Fruit fly (Drosophila melanogaster) whole organism, embryonic: ENCODE data around the gene scny.

Source experiments
- CG11695 ChIP-seq: fragments of 200-800 bp; sonication (Bioruptor generic); IDR thresholded peaks from 3 replicates; pipeline ENCODE4 v1.3.6; 2022; ENCODE audit warnings: missing biosample characterization, missing genetic modification characterization
- CG12155 ChIP-seq: fragments of 200-800 bp; sonication (Bioruptor generic); optimal IDR thresholded peaks from 3 replicates; lab custom pipeline; 2016; ENCODE audit warnings: missing biosample characterization, missing genetic modification characterization
- CG12236 ChIP-seq: fragments of 200-800 bp; sonication (Bioruptor generic); optimal IDR thresholded peaks from 2 replicates; lab custom pipeline; 2016; ENCODE audit warnings: missing biosample characterization, missing genetic modification characterization
- CG13894 ChIP-seq: fragments of 200-800 bp; sonication (Bioruptor generic); optimal IDR thresholded peaks from 3 replicates; lab custom pipeline; 2018; ENCODE audit warnings: missing biosample characterization, mild to moderate bottlenecking, missing genetic modification characterization, moderate library complexity
- CG14965 ChIP-seq: fragments of 200-800 bp; sonication (Bioruptor generic); optimal IDR thresholded peaks from 2 replicates; lab custom pipeline; 2016; ENCODE audit warnings: missing biosample characterization, missing genetic modification characterization, borderline replicate concordance
- CG15696 ChIP-seq: fragments of 200-800 bp; sonication (Bioruptor generic); optimal IDR thresholded peaks from 2 replicates; lab custom pipeline; 2019; ENCODE audit warnings: missing biosample characterization, mild to moderate bottlenecking, missing genetic modification characterization, moderate library complexity
- CG18011 ChIP-seq: fragments of 200-800 bp; sonication (Bioruptor generic); optimal IDR thresholded peaks from 2 replicates; lab custom pipeline; 2017; ENCODE audit warnings: missing biosample characterization, missing genetic modification characterization, mild to moderate bottlenecking, moderate library complexity, missing genotype
- CG2202 ChIP-seq: fragments of 200-800 bp; sonication (Bioruptor generic); optimal IDR thresholded peaks from 2 replicates; lab custom pipeline; 2018; ENCODE audit warnings: missing biosample characterization, mild to moderate bottlenecking, missing genetic modification characterization
- CG3065 ChIP-seq: fragments of 200-800 bp; sonication (Bioruptor generic); optimal IDR thresholded peaks from 2 replicates; lab custom pipeline; 2016; ENCODE audit warnings: missing biosample characterization, missing genetic modification characterization
- CG33557 ChIP-seq: fragments of 200-800 bp; sonication (Bioruptor generic); optimal IDR thresholded peaks from 2 replicates; lab custom pipeline; 2019; ENCODE audit warnings: missing biosample characterization, mild to moderate bottlenecking, missing genetic modification characterization, moderate library complexity
- CG34224 ChIP-seq: fragments of 200-800 bp; sonication (Bioruptor generic); IDR thresholded peaks from 3 replicates; pipeline ENCODE4 v1.3.6; 2022; ENCODE audit warnings: missing biosample characterization, missing genetic modification characterization; ENCODE audit not compliant: partially characterized antibody
- CG6175 ChIP-seq: fragments of 200-800 bp; sonication (Bioruptor generic); IDR thresholded peaks from 3 replicates; pipeline ENCODE4 v1.3.6; 2022; ENCODE audit warnings: missing biosample characterization, missing genetic modification characterization
- CG6765 ChIP-seq: fragments of 200-800 bp; sonication (Bioruptor generic); optimal IDR thresholded peaks from 3 replicates; lab custom pipeline; 2017; ENCODE audit warnings: missing biosample characterization, mild to moderate bottlenecking, missing genetic modification characterization
- CG6813 ChIP-seq: fragments of 200-800 bp; sonication (Bioruptor generic); optimal IDR thresholded peaks from 2 replicates; lab custom pipeline; 2017; ENCODE audit warnings: missing biosample characterization, missing genetic modification characterization, mild to moderate bottlenecking, moderate library complexity, missing genetic modification reagents
- CG6854 ChIP-seq: fragments of 200-800 bp; sonication (Bioruptor generic); optimal IDR thresholded peaks from 3 replicates; lab custom pipeline; 2017; ENCODE audit warnings: missing biosample characterization, mild to moderate bottlenecking, missing genetic modification characterization
- CG7372 ChIP-seq: fragments of 200-800 bp; sonication (Bioruptor generic); IDR thresholded peaks from 2 replicates; pipeline ENCODE4 v1.3.6; 2022; ENCODE audit warnings: missing biosample characterization, missing genetic modification characterization
- CG8359 ChIP-seq: fragments of 200-800 bp; sonication (Bioruptor generic); optimal IDR thresholded peaks from 2 replicates; lab custom pipeline; 2017; ENCODE audit warnings: missing biosample characterization, mild to moderate bottlenecking, missing genetic modification characterization, borderline replicate concordance
- CG8944 ChIP-seq: fragments of 200-800 bp; sonication (Bioruptor generic); optimal IDR thresholded peaks from 3 replicates; lab custom pipeline; 2016; ENCODE audit warnings: missing biosample characterization, missing genetic modification characterization
- Chrac-16 ChIP-seq: fragments of 200-800 bp; sonication (Bioruptor generic); optimal IDR thresholded peaks from 3 replicates; lab custom pipeline; 2016; ENCODE audit warnings: missing biosample characterization, missing genetic modification characterization
- D19B ChIP-seq: fragments of 200-800 bp; sonication (Bioruptor generic); optimal IDR thresholded peaks from 2 replicates; lab custom pipeline; 2017; ENCODE audit warnings: missing biosample characterization, mild to moderate bottlenecking, missing genetic modification characterization
- Dref ChIP-seq: fragments of 200-800 bp; sonication (Bioruptor generic); IDR thresholded peaks from 2 replicates; pipeline ENCODE4 v1.3.6; 2022; ENCODE audit warnings: missing biosample characterization, missing genetic modification characterization
- Fer1 ChIP-seq: fragments of 200-800 bp; sonication (Bioruptor generic); optimal IDR thresholded peaks from 2 replicates; lab custom pipeline; 2017; ENCODE audit warnings: missing biosample characterization, mild to moderate bottlenecking, missing genetic modification characterization
- Fer3 ChIP-seq: fragments of 200-800 bp; sonication (Bioruptor generic); optimal IDR thresholded peaks from 2 replicates; lab custom pipeline; 2018; ENCODE audit warnings: missing biosample characterization, mild to moderate bottlenecking, missing genetic modification characterization, moderate library complexity
- H15 ChIP-seq: fragments of 200-800 bp; sonication (Bioruptor generic); IDR thresholded peaks from 3 replicates; pipeline ENCODE4 v1.3.6; 2022; ENCODE audit warnings: missing biosample characterization, missing genetic modification characterization
- HLH54F ChIP-seq: fragments of 200-800 bp; sonication (Bioruptor generic); optimal IDR thresholded peaks from 3 replicates; lab custom pipeline; 2016; ENCODE audit warnings: missing biosample characterization, missing genetic modification characterization
- Jarid2 ChIP-seq: fragments of 200-800 bp; sonication (Bioruptor generic); optimal IDR thresholded peaks from 3 replicates; lab custom pipeline; 2017; ENCODE audit warnings: mild to moderate bottlenecking, missing biosample characterization, missing genetic modification reagents, missing genetic modification characterization
- Meics ChIP-seq: fragments of 200-800 bp; sonication (Bioruptor generic); optimal IDR thresholded peaks from 2 replicates; lab custom pipeline; 2017; ENCODE audit warnings: missing biosample characterization, mild to moderate bottlenecking, missing genetic modification characterization
- NFAT ChIP-seq: fragments of 200-800 bp; sonication (Bioruptor generic); IDR thresholded peaks from 2 replicates; pipeline ENCODE4 v1.3.6; 2022; ENCODE audit warnings: missing biosample characterization, missing genetic modification characterization
- Nf-YA ChIP-seq: fragments of 200-800 bp; sonication (Bioruptor generic); IDR thresholded peaks from 2 replicates; pipeline ENCODE4 v1.3.6; 2022; ENCODE audit warnings: missing biosample characterization, missing genetic modification characterization
- Nf-YC ChIP-seq: fragments of 200-800 bp; optimal IDR thresholded peaks from 3 replicates; lab custom pipeline; 2019; ENCODE audit warnings: missing biosample characterization, mild to moderate bottlenecking, missing genetic modification characterization, moderate library complexity
- Scr ChIP-seq: fragments of 200-800 bp; sonication (Bioruptor generic); IDR thresholded peaks from 2 replicates; pipeline ENCODE4 v1.3.6; 2022; ENCODE audit warnings: missing biosample characterization, missing genetic modification characterization; ENCODE audit not compliant: partially characterized antibody
- Ssrp ChIP-seq: fragments of 200-800 bp; sonication (Bioruptor generic); optimal IDR thresholded peaks from 2 replicates; lab custom pipeline; 2018; ENCODE audit warnings: missing biosample characterization, mild to moderate bottlenecking, missing genetic modification characterization, moderate library complexity
- Stat92E ChIP-seq, 3 experiments: fragments of >200 bp in 2 of 3; fragments of 200-800 bp in 1 of 3; sonication (Bioruptor generic) in 1 of 3; optimal IDR thresholded peaks; 2 replicates each; lab custom pipeline; 2017 to 2019; ENCODE audit warnings: missing biosample characterization in 3 of 3, missing genetic modification characterization in 3 of 3, mild to moderate bottlenecking in 1 of 3, moderate library complexity in 1 of 3
- Vsx1 ChIP-seq: fragments of 200-800 bp; sonication (Bioruptor generic); optimal IDR thresholded peaks from 2 replicates; lab custom pipeline; 2017; ENCODE audit warnings: missing biosample characterization, mild to moderate bottlenecking, missing genetic modification characterization, missing genetic modification reagents
- chn ChIP-seq: fragments of 200-800 bp; sonication (Bioruptor generic); optimal IDR thresholded peaks from 2 replicates; lab custom pipeline; 2016; ENCODE audit warnings: missing biosample characterization, missing genetic modification characterization
- cwo ChIP-seq: fragments of 200-800 bp; sonication (Bioruptor generic); optimal IDR thresholded peaks from 3 replicates; lab custom pipeline; 2017; ENCODE audit warnings: missing biosample characterization, missing genetic modification characterization, mild to moderate bottlenecking, moderate library complexity, missing genetic modification reagents
- disco-r ChIP-seq: fragments of 200-800 bp; sonication (Bioruptor generic); optimal IDR thresholded peaks from 2 replicates; lab custom pipeline; 2016; ENCODE audit warnings: missing biosample characterization, missing genetic modification characterization
- fu2 ChIP-seq: fragments of 200-800 bp; sonication (Bioruptor generic); optimal IDR thresholded peaks from 2 replicates; lab custom pipeline; 2016; ENCODE audit warnings: missing biosample characterization, missing genetic modification characterization
- gem ChIP-seq: fragments of 200-800 bp; sonication (Bioruptor generic); optimal IDR thresholded peaks from 2 replicates; lab custom pipeline; 2019; ENCODE audit warnings: missing biosample characterization, mild to moderate bottlenecking, missing genetic modification characterization, moderate library complexity
- grn ChIP-seq: fragments of 200-800 bp; sonication (Bioruptor generic); optimal IDR thresholded peaks from 3 replicates; lab custom pipeline; 2017; ENCODE audit warnings: missing biosample characterization, missing genetic modification characterization
- ham ChIP-seq: fragments of 200-800 bp; sonication (Bioruptor generic); IDR thresholded peaks from 2 replicates; pipeline ENCODE4 v1.3.6; 2022; ENCODE audit warnings: missing biosample characterization, missing genetic modification characterization
- her ChIP-seq: fragments of 200-800 bp; sonication (Bioruptor generic); optimal IDR thresholded peaks from 2 replicates; lab custom pipeline; 2016; ENCODE audit warnings: missing biosample characterization, missing genetic modification characterization
- kah ChIP-seq: fragments of 200-800 bp; sonication (Bioruptor generic); optimal IDR thresholded peaks from 2 replicates; lab custom pipeline; 2018; ENCODE audit warnings: missing biosample characterization, mild to moderate bottlenecking, missing genetic modification characterization
- phol ChIP-seq: fragments of 200-800 bp; sonication (Bioruptor generic); optimal IDR thresholded peaks from 3 replicates; lab custom pipeline; 2018; ENCODE audit warnings: missing biosample characterization, mild to moderate bottlenecking, missing genetic modification characterization, moderate library complexity
- pzg ChIP-seq: fragments of 200-800 bp; sonication (Bioruptor generic); optimal IDR thresholded peaks from 3 replicates; lab custom pipeline; 2018; ENCODE audit warnings: missing biosample characterization, mild to moderate bottlenecking, missing genetic modification characterization, moderate library complexity
- ro ChIP-seq: fragments of 200-800 bp; sonication (Bioruptor generic); IDR thresholded peaks from 2 replicates; pipeline ENCODE4 v1.3.6; 2022; ENCODE audit warnings: missing biosample characterization, missing genetic modification characterization
- stwl ChIP-seq: fragments of 200-800 bp; sonication (Bioruptor generic); optimal IDR thresholded peaks from 3 replicates; lab custom pipeline; 2018; ENCODE audit warnings: missing biosample characterization, mild to moderate bottlenecking, missing genetic modification characterization, moderate library complexity
- tio ChIP-seq: fragments of 200-800 bp; sonication (Bioruptor generic); optimal IDR thresholded peaks from 2 replicates; lab custom pipeline; 2017; ENCODE audit warnings: missing biosample characterization, missing genetic modification characterization, inconsistent platforms
- tna ChIP-seq: fragments of 200-800 bp; sonication (Bioruptor generic); IDR thresholded peaks from 2 replicates; pipeline ENCODE4 v1.3.6; 2022; ENCODE audit warnings: missing biosample characterization, missing genetic modification characterization; ENCODE audit not compliant: partially characterized antibody
- vfl ChIP-seq: fragments of 200-800 bp; sonication (Bioruptor generic); optimal IDR thresholded peaks from 2 replicates; lab custom pipeline; 2016; ENCODE audit warnings: missing biosample characterization, missing genetic modification characterization

Gene scny

dm6 chr3L:5789663-5790062 is 20.9 kb downstream of the scny start (continued):
- TF ChIP-seq tio (no peak), CG11695 (GFP tag; lab: Robert Waterston, UW) (no peak), CG8359 (GFP tag; lab: Kevin White, UChicago) (no peak), gem (tag; lab: Kevin White, UChicago) (peak; percentile 57), her (GFP tag; lab: Kevin White, UChicago) (peak; percentile 54), Jarid2 (GFP tag; lab: Kevin White, UChicago) (no peak), Nf-YC (tag; lab: Kevin White, UChicago) (peak; percentile 26), disco-r (no peak), ham (GFP tag; lab: Robert Waterston, UW) (no peak), stwl (tag; lab: Kevin White, UChicago) (peak; percentile 7), vfl (peak; percentile 13), Chrac-16 (GFP tag; lab: Kevin White, UChicago) (peak; percentile 22), CG14965 (GFP tag; lab: Kevin White, UChicago) (no peak), CG6765 (GFP tag; lab: Kevin White, UChicago) (peak; percentile 51), fu2 (GFP tag; lab: Kevin White, UChicago) (no peak), CG2202 (tag; lab: Kevin White, UChicago) (no peak), Ssrp (tag; lab: Kevin White, UChicago) (no peak), tna (no peak), CG6175 (GFP tag; lab: Robert Waterston, UW) (no peak), D19B (GFP tag; lab: Kevin White, UChicago) (no peak), Fer1 (GFP tag; lab: Kevin White, UChicago) (peak; percentile 72), ro (no peak), H15 (GFP tag; lab: Robert Waterston, UW) (no peak), CG34224 (GFP tag; lab: Robert Waterston, UW) (no peak), CG13894 (tag; lab: Kevin White, UChicago) (peak; percentile 10), Meics (GFP tag; lab: Kevin White, UChicago) (no peak), Scr (GFP tag; lab: Robert Waterston, UW) (peak; percentile 30; the same call in 1 of the 2 replicates), CG6854 (no peak), CG15696 (tag; lab: Kevin White, UChicago) (no peak), CG7372 (GFP tag; lab: Robert Waterston, UW) (no peak), NFAT (GFP tag; lab: Robert Waterston, UW) (no peak), chn (GFP tag; lab: Kevin White, UChicago) (no peak), grn (GFP tag; lab: Kevin White, UChicago) (peak; percentile 100), CG3065 (GFP tag; lab: Kevin White, UChicago) (no peak), Vsx1 (no peak), pzg (GFP tag; lab: Kevin White, UChicago) (peak; percentile 66), CG8944 (GFP tag; lab: Kevin White, UChicago) (no peak), phol (tag; lab: Kevin White, UChicago) (peak; percentile 35), CG12155 (GFP tag; lab: Kevin White, UChicago) (peak; percentile 17), kah (GFP tag; lab: Kevin White, UChicago) (peak; percentile 91), Fer3 (tag; lab: Kevin White, UChicago) (peak; percentile 19), CG33557 (GFP tag; lab: Kevin White, UChicago) (no peak), Stat92E (GFP tag; optimal IDR thresholded peaks at IDR 0.05; lab: Kevin White, UChicago) (peak in 1 of 3 experiments; percentile 28), CG6813 (GFP tag; lab: Kevin White, UChicago) (no peak), cwo (no peak), CG18011 (GFP tag; lab: Kevin White, UChicago) (peak; percentile 8), CG12236 (GFP tag; lab: Kevin White, UChicago) (no peak), Nf-YA (GFP tag; lab: Robert Waterston, UW) (no peak), Dref (GFP tag; lab: Robert Waterston, UW) (peak; percentile 59), HLH54F (GFP tag; lab: Kevin White, UChicago) (peak; percentile 25)
